Worm (Caenorhabditis elegans) whole organism, L4 larva: ENCODE measurements around the gene add-2.

Source experiments
- D1046.2 ChIP-seq: fragments of 200-800 bp; sonication (Bioruptor generic); IDR thresholded peaks from 2 replicates; pipeline ENCODE4 v1.3.6; 2022; ENCODE audit warnings: missing genetic modification characterization, missing compliant biosample characterization
- F10B5.3 ChIP-seq: sonication (generic microtip); optimal IDR thresholded peaks from 2 replicates; lab custom pipeline; 2016; ENCODE audit warnings: mild to moderate bottlenecking, missing genetic modification characterization, missing compliant biosample characterization
- T20F7.1 ChIP-seq: fragments of 200-800 bp; sonication (Bioruptor generic); optimal IDR thresholded peaks from 2 replicates; lab custom pipeline; 2018; ENCODE audit warnings: mild to moderate bottlenecking, missing genetic modification characterization, missing compliant biosample characterization
- Y105C5A.15 ChIP-seq: fragments of 200-800 bp; sonication (Bioruptor generic); IDR thresholded peaks from 2 replicates; pipeline ENCODE4 v1.3.6; 2022; ENCODE audit warnings: missing genetic modification characterization, missing compliant biosample characterization
- Y48G9A.11 ChIP-seq: fragments of 200-800 bp; sonication (Bioruptor generic); IDR thresholded peaks from 2 replicates; pipeline ENCODE4 v1.3.6; 2022; ENCODE audit warnings: missing genetic modification reagents, missing genetic modification characterization, missing compliant biosample characterization
- ZK337.2 ChIP-seq: fragments of 200-800 bp; sonication (Bioruptor generic); IDR thresholded peaks from 2 replicates; pipeline ENCODE4 v1.3.6; 2022; ENCODE audit warnings: missing genetic modification reagents, missing genetic modification characterization, missing compliant biosample characterization
- arid-1 ChIP-seq: fragments of 200-800 bp; sonication (Bioruptor generic); conservative IDR thresholded peaks from 2 replicates; pipeline ENCODE4 v1.3.6; 2022; ENCODE audit warnings: missing genetic modification reagents, missing genetic modification characterization, missing compliant biosample characterization
- ceh-20 ChIP-seq: fragments of 200-800 bp; sonication (Bioruptor generic); IDR thresholded peaks from 2 replicates; pipeline ENCODE4 v1.3.6; 2022; ENCODE audit warnings: missing genetic modification reagents, missing genetic modification characterization, missing compliant biosample characterization
- ceh-44 ChIP-seq: fragments of 200-800 bp; sonication (Bioruptor generic); IDR thresholded peaks from 2 replicates; pipeline ENCODE4 v1.3.6; 2022; ENCODE audit warnings: missing genetic modification reagents, missing genetic modification characterization, missing compliant biosample characterization
- ceh-62 ChIP-seq: sonication (generic microtip); optimal IDR thresholded peaks from 2 replicates; lab custom pipeline; 2017; ENCODE audit warnings: missing biosample characterization, missing genetic modification characterization
- daf-16 ChIP-seq, 3 experiments: sonication (generic microtip); optimal IDR thresholded peaks; 2 replicates each; lab custom pipeline; 2016 to 2017; ENCODE audit warnings: missing genetic modification characterization in 3 of 3, missing genetic modification reagents in 3 of 3, mild to moderate bottlenecking in 2 of 3, missing compliant biosample characterization in 2 of 3, missing biosample characterization in 1 of 3, moderate library complexity in 1 of 3
- daf-8 ChIP-seq: fragments of 200-800 bp; sonication (Bioruptor generic); IDR thresholded peaks from 2 replicates; pipeline ENCODE4 v1.3.6; 2022; ENCODE audit warnings: missing genetic modification characterization, missing compliant biosample characterization
- dmd-6 ChIP-seq: fragments of 200-800 bp; sonication (Bioruptor generic); IDR thresholded peaks from 2 replicates; pipeline ENCODE4 v1.3.6; 2022; ENCODE audit warnings: missing genetic modification reagents, missing genetic modification characterization, missing compliant biosample characterization
- dpl-1 ChIP-seq: fragments of 150-350 bp; optimal IDR thresholded peaks from 2 replicates; lab custom pipeline; 2014; ENCODE audit warnings: missing biosample characterization, missing genetic modification reagents, missing genetic modification characterization
- fkh-10 ChIP-seq: fragments of 150-350 bp; optimal IDR thresholded peaks from 2 replicates; lab custom pipeline; 2014; ENCODE audit warnings: missing biosample characterization, missing genetic modification reagents, missing genetic modification characterization
- hif-1 ChIP-seq, 2 experiments: sonication (generic microtip); optimal IDR thresholded peaks; 2 replicates each; lab custom pipeline; 2016 to 2017; ENCODE audit warnings: missing compliant biosample characterization in 2 of 2, missing genetic modification characterization in 2 of 2, missing genetic modification reagents in 2 of 2, missing genotype in 2 of 2, mild to moderate bottlenecking in 1 of 2
- hmg-1.1 ChIP-seq: fragments of 200-800 bp; sonication (Bioruptor generic); IDR thresholded peaks from 2 replicates; pipeline ENCODE4 v1.3.6; 2022; ENCODE audit warnings: missing genetic modification reagents, missing genetic modification characterization, missing compliant biosample characterization
- lim-7 ChIP-seq: fragments of 200-800 bp; sonication (Bioruptor generic); IDR thresholded peaks from 2 replicates; pipeline ENCODE4 v1.3.6; 2022; ENCODE audit warnings: missing genetic modification characterization, missing compliant biosample characterization
- lin-39 ChIP-seq: fragments of 150-350 bp; optimal IDR thresholded peaks from 2 replicates; lab custom pipeline; 2014; ENCODE audit warnings: missing biosample characterization, missing genetic modification reagents, missing genetic modification characterization
- lir-3 ChIP-seq: sonication (generic microtip); optimal IDR thresholded peaks from 2 replicates; lab custom pipeline; 2016; ENCODE audit warnings: mild to moderate bottlenecking, missing genetic modification characterization, missing compliant biosample characterization
- lsy-2 ChIP-seq, 2 experiments: fragments of 150-350 bp in 1 of 2; sonication (generic microtip) in 1 of 2; optimal IDR thresholded peaks; 2 replicates each; lab custom pipeline; 2014 to 2017; ENCODE audit warnings: missing biosample characterization in 2 of 2, missing genetic modification characterization in 2 of 2
- mdl-1 ChIP-seq, 2 experiments: fragments of 150-350 bp in 1 of 2; sonication (generic microtip) in 1 of 2; optimal IDR thresholded peaks; 2 replicates each; lab custom pipeline; 2014 to 2017; ENCODE audit warnings: missing biosample characterization in 2 of 2, missing genetic modification characterization in 2 of 2
- mep-1 ChIP-seq: fragments of 150-350 bp; sonication (generic microtip); optimal IDR thresholded peaks from 3 replicates; lab custom pipeline; 2014; ENCODE audit warnings: missing biosample characterization, missing genetic modification characterization
- mes-2 ChIP-seq: sonication (generic microtip); optimal IDR thresholded peaks from 2 replicates; lab custom pipeline; 2016; ENCODE audit warnings: missing genotype, mild to moderate bottlenecking, missing genetic modification characterization, missing compliant biosample characterization; ENCODE audit not compliant: poor library complexity, severe bottlenecking
- mxl-2 ChIP-seq: fragments of 200-800 bp; sonication (Bioruptor generic); conservative IDR thresholded peaks from 2 replicates; pipeline ENCODE4 v1.3.6; 2022; ENCODE audit warnings: missing genetic modification reagents, missing genetic modification characterization, missing compliant biosample characterization
- nhr-102 ChIP-seq: sonication (generic microtip); optimal IDR thresholded peaks from 2 replicates; lab custom pipeline; 2016; ENCODE audit warnings: mild to moderate bottlenecking, missing genetic modification characterization, moderate library complexity, missing compliant biosample characterization
- nhr-111 ChIP-seq: fragments of 200-800 bp; sonication (Bioruptor generic); optimal IDR thresholded peaks from 2 replicates; lab custom pipeline; 2018; ENCODE audit warnings: mild to moderate bottlenecking, missing genetic modification characterization, missing compliant biosample characterization
- nhr-237 ChIP-seq: sonication (generic microtip); optimal IDR thresholded peaks from 2 replicates; lab custom pipeline; 2017; ENCODE audit warnings: missing biosample characterization, missing genetic modification characterization
- nhr-25 ChIP-seq: sonication (generic microtip); optimal IDR thresholded peaks from 2 replicates; lab custom pipeline; 2017; ENCODE audit warnings: missing genetic modification characterization, mild to moderate bottlenecking, missing compliant biosample characterization, antibody characterized with exemption, moderate library complexity, borderline replicate concordance; ENCODE audit not compliant: insufficient read depth
- nhr-6 ChIP-seq: fragments of 150-350 bp; optimal IDR thresholded peaks from 2 replicates; lab custom pipeline; 2014; ENCODE audit warnings: missing biosample characterization, missing genetic modification characterization
- nhr-76 ChIP-seq: fragments of 150-350 bp; optimal IDR thresholded peaks from 2 replicates; lab custom pipeline; 2014; ENCODE audit warnings: missing biosample characterization, missing genetic modification characterization
- pqm-1 ChIP-seq: sonication (generic microtip); optimal IDR thresholded peaks from 2 replicates; lab custom pipeline; 2017; ENCODE audit warnings: missing biosample characterization, missing genetic modification characterization
- sdz-12 ChIP-seq: fragments of 200-800 bp; sonication (Bioruptor generic); optimal IDR thresholded peaks from 2 replicates; lab custom pipeline; 2018; ENCODE audit warnings: mild to moderate bottlenecking, missing genetic modification characterization, missing compliant biosample characterization
- set-16 ChIP-seq: fragments of 200-800 bp; sonication (Bioruptor generic); IDR thresholded peaks from 2 replicates; pipeline ENCODE4 v1.3.6; 2022; ENCODE audit warnings: missing genetic modification reagents, missing genetic modification characterization, missing compliant biosample characterization
- skn-1 ChIP-seq: fragments of 150-350 bp; optimal IDR thresholded peaks from 2 replicates; lab custom pipeline; 2014; ENCODE audit warnings: missing biosample characterization, missing genetic modification characterization
- spr-1 ChIP-seq: sonication (generic microtip); optimal IDR thresholded peaks from 2 replicates; lab custom pipeline; 2016; ENCODE audit warnings: mild to moderate bottlenecking, missing genetic modification characterization, missing compliant biosample characterization
- spr-3 ChIP-seq: fragments of 200-800 bp; sonication (Bioruptor generic); optimal IDR thresholded peaks from 2 replicates; lab custom pipeline; 2018; ENCODE audit warnings: mild to moderate bottlenecking, missing genetic modification characterization, missing compliant biosample characterization
- tra-1 ChIP-seq: fragments of 200-800 bp; sonication (Bioruptor generic); IDR thresholded peaks from 2 replicates; pipeline ENCODE4 v1.3.6; 2022; ENCODE audit warnings: missing genetic modification reagents, missing genetic modification characterization, missing compliant biosample characterization
- unc-130 ChIP-seq: sonication (generic microtip); optimal IDR thresholded peaks from 2 replicates; lab custom pipeline; 2016; ENCODE audit warnings: missing genetic modification reagents, missing genetic modification characterization, missing compliant biosample characterization
- unc-39 ChIP-seq: sonication (generic microtip); optimal IDR thresholded peaks from 2 replicates; lab custom pipeline; 2017; ENCODE audit warnings: missing biosample characterization, missing genetic modification characterization
- unc-62 ChIP-seq, 3 experiments: fragments of 150-350 bp in 1 of 3; sonication (generic microtip); optimal IDR thresholded peaks in 2 of 3; peaks in 1 of 3; 1 replicate in 1 of 3; 2 replicates in 2 of 3; lab custom pipeline; 2014 to 2017; ENCODE audit warnings: missing biosample characterization in 3 of 3, missing genetic modification characterization in 3 of 3, missing genetic modification reagents in 3 of 3, missing genotype in 1 of 3
- zfp-2 ChIP-seq: sonication (generic microtip); optimal IDR thresholded peaks from 2 replicates; lab custom pipeline; 2016; ENCODE audit warnings: mild to moderate bottlenecking, missing genetic modification characterization, missing compliant biosample characterization
- zip-11 ChIP-seq: fragments of 200-800 bp; sonication (Bioruptor generic); IDR thresholded peaks from 2 replicates; pipeline ENCODE4 v1.3.6; 2022; ENCODE audit warnings: missing genetic modification characterization, missing compliant biosample characterization
- zip-2 ChIP-seq: fragments of 150-350 bp; optimal IDR thresholded peaks from 2 replicates; lab custom pipeline; 2014; ENCODE audit warnings: missing biosample characterization, missing genetic modification characterization
- ztf-11 ChIP-seq: fragments of 150-350 bp; optimal IDR thresholded peaks from 2 replicates; lab custom pipeline; 2014; ENCODE audit warnings: missing biosample characterization, missing genetic modification characterization

The add-2 gene

DNA sequence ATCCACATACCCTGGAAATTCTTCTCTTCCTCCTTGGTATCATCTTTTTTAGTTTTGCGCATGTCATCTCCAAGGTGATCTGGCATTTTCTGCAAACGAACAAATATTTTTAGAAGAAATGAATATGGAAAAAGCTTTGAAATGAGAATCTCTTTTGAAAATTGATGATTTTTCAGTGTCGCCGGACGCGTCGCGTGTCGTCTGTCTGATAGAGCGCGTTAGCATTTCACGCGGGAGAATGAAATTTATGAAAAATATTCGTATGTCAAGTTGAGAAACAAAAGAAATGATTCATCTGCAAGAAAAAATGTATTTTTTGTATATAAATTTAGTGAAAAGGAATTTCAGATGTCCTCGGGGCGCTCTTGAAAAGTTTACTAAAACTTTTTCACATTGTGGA, 30.9 kb downstream of the add-2 start, which contains the start of gene rpt-1 (continued):
- TF ChIP-seq hif-1 (tag; optimal IDR thresholded peaks at IDR 0.05; lab: Kevin White, UChicago), result peak in 1 of 2 experiments; percentile 20
- TF ChIP-seq zip-2 (tag; lab: Kevin White, UChicago), result no peak
- TF ChIP-seq lin-39 (tag; lab: Kevin White, UChicago), result no peak
- TF ChIP-seq Y105C5A.15 (GFP tag; lab: Robert Waterston, UW), result no peak
- no peak for TF ChIP-seq F10B5.3
- TF ChIP-seq hmg-1.1 (GFP tag; lab: Robert Waterston, UW), result peak; percentile 44; the same call in 1 of the 2 replicates
- peak; percentile 79 for TF ChIP-seq mes-2 (tag; lab: Kevin White, UChicago)
- TF ChIP-seq spr-1, result no peak
- TF ChIP-seq mxl-2 (GFP tag; lab: Robert Waterston, UW), result no peak
- TF ChIP-seq dpl-1, result peak; percentile 90

DNA sequence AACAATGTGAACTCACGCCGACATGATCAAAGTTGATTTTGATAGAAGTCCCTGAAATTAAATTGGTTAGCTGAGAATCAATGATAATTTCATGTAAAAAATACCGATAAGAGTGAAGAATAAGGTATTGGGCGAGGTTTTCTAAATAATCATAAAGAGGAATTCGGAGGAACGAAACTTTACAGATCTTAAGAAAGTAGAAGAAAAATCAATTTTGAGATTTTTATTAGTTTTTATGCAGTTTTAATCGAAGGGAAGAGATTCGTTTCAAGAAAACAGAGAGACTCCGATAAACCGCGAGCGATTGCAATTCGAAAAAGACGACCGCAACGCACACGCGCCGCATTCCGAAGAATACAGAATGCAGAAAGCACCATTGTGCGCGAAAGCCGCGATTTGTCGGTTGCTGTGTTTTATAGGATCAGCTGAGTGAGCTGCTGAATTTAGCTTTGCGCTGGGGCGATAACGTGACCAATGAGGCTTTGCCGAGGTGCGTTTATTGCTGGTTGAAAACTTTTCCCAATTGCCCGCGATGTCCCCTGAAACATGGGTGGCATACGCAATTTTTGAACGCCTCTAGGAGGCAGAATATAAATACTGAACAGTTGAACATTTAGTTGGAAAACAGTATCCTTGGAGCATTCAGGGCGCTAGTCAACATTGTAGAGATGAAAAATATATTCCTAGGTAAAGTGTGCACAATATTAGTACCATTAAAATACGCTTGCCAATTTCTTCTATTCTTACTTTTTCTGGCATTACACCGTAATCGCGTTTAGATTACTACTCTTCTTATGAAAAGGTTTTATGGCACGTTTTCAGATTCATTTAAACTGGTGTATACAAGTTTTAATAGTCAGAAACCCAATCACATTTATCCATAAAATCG, 33.3 kb downstream of the add-2 start, which contains the start of gene snr-4:
Gene snr-4, minus strand, starts transcription at position 51 of the 889 bp plus-strand sequence.
- TF ChIP-seq ceh-44 (GFP tag; lab: Robert Waterston, UW) (peak; percentile 95), nhr-237 (tag; lab: Kevin White, UChicago) (no peak), ceh-20 (peak; percentile 87), lir-3 (tag; lab: Kevin White, UChicago) (peak; percentile 18), nhr-25 (tag; lab: Kevin White, UChicago) (peak; percentile 79), fkh-10 (GFP tag; lab: Kevin White, UChicago) (peak; percentile 73), unc-39 (no peak), zfp-2 (peak; percentile 35), unc-130 (GFP tag; lab: Kevin White, UChicago) (peak; percentile 92), nhr-111 (peak; percentile 72), nhr-76 (tag; lab: Kevin White, UChicago) (no peak), unc-62 (GFP tag; optimal IDR thresholded peaks at IDR 0.05 in 1 of 2; lab: Kevin White, UChicago) (peak in 1 of 2 experiments; percentile 98), unc-62 (tag; optimal IDR thresholded peaks at IDR 0.05; lab: Kevin White, UChicago) (no peak), T20F7.1 (GFP tag; lab: Kevin White, UChicago) (peak; percentile 79), pqm-1 (peak; percentile 33), ZK337.2 (no peak), ztf-11 (no peak), ceh-62 (no peak), daf-16 (GFP tag; optimal IDR thresholded peaks at IDR 0.05; lab: Kevin White, UChicago) (peak; percentile 60 to 88), daf-16 (tag; optimal IDR thresholded peaks at IDR 0.05; lab: Kevin White, UChicago) (peak; percentile 80), mdl-1 (tag; optimal IDR thresholded peaks at IDR 0.05; lab: Kevin White, UChicago) (peak; percentile 76 to 88), dpl-1 (peak; percentile 82), mep-1 (tag; lab: Kevin White, UChicago) (peak; percentile 97), nhr-6 (tag; lab: Kevin White, UChicago) (peak; percentile 98), dmd-6 (peak; percentile 96), zip-2 (tag; lab: Kevin White, UChicago) (peak; percentile 66), spr-3 (GFP tag; lab: Kevin White, UChicago) (peak; percentile 78), zip-11 (GFP tag; lab: Robert Waterston, UW) (no peak), Y48G9A.11 (GFP tag; lab: Robert Waterston, UW) (peak; percentile 82), sdz-12 (GFP tag; lab: Kevin White, UChicago) (peak; percentile 82), lim-7 (peak; percentile 72), spr-1 (peak; percentile 78), nhr-102 (tag; lab: Kevin White, UChicago) (peak; percentile 93), lsy-2 (tag; optimal IDR thresholded peaks at IDR 0.05; lab: Kevin White, UChicago) (peak; percentile 75 to 91), D1046.2 (GFP tag; lab: Robert Waterston, UW) (peak; percentile 56; the same call in 1 of the 2 replicates), hmg-1.1 (GFP tag; lab: Robert Waterston, UW) (peak; percentile 95), set-16 (GFP tag; lab: Robert Waterston, UW) (peak; percentile 71), daf-8 (GFP tag; lab: Robert Waterston, UW) (no peak), skn-1 (tag; lab: Kevin White, UChicago) (no peak), tra-1 (GFP tag; lab: Robert Waterston, UW) (peak; percentile 71; the same call in 1 of the 2 replicates), arid-1 (GFP tag; lab: Robert Waterston, UW) (peak; percentile 90)
